Fruit fly (Drosophila melanogaster) whole organism, pupa: Measurements from ENCODE around the gene Uch-L5.

Experiments
- CG10348 ChIP-seq: fragments of 200-800 bp; sonication (Bioruptor generic); IDR thresholded peaks from 2 replicates; pipeline ENCODE4 v1.3.6; 2022; ENCODE audit warnings: missing biosample characterization, missing genetic modification characterization
- CG12605 ChIP-seq: fragments of 200-800 bp; sonication (Bioruptor generic); IDR thresholded peaks from 2 replicates; pipeline ENCODE4 v1.3.6; 2022; ENCODE audit warnings: missing biosample characterization, missing genetic modification characterization
- CG13204 ChIP-seq: fragments of 200-800 bp; sonication (Bioruptor generic); optimal IDR thresholded peaks from 2 replicates; lab custom pipeline; 2018; ENCODE audit warnings: missing biosample characterization, mild to moderate bottlenecking, missing genetic modification characterization, moderate library complexity
- CG14655 ChIP-seq: fragments of 200-800 bp; sonication (Bioruptor generic); optimal IDR thresholded peaks from 3 replicates; lab custom pipeline; 2017; ENCODE audit warnings: mild to moderate bottlenecking, missing biosample characterization, missing genetic modification reagents, missing genetic modification characterization
- CG15710 ChIP-seq: fragments of 200-800 bp; sonication (Bioruptor generic); optimal IDR thresholded peaks from 2 replicates; lab custom pipeline; 2018; ENCODE audit warnings: missing biosample characterization, mild to moderate bottlenecking, missing genetic modification characterization, moderate library complexity
- CG17806 ChIP-seq: fragments of 200-800 bp; sonication (Bioruptor generic); optimal IDR thresholded peaks from 2 replicates; lab custom pipeline; 2018; ENCODE audit warnings: missing biosample characterization, mild to moderate bottlenecking, missing genetic modification characterization, moderate library complexity
- CG32121 ChIP-seq: fragments of 200-800 bp; sonication (Bioruptor generic); IDR thresholded peaks from 2 replicates; pipeline ENCODE4 v1.3.6; 2022; ENCODE audit warnings: missing biosample characterization, missing genetic modification characterization
- CG34367 ChIP-seq: fragments of 200-800 bp; sonication (Bioruptor generic); optimal IDR thresholded peaks from 2 replicates; lab custom pipeline; 2018; ENCODE audit warnings: missing biosample characterization, mild to moderate bottlenecking, missing genetic modification characterization
- CG4496 ChIP-seq: fragments of 200-800 bp; sonication (Bioruptor generic); IDR thresholded peaks from 3 replicates; pipeline ENCODE4 v1.3.6; 2022; ENCODE audit warnings: missing biosample characterization, missing genetic modification characterization
- CG8159 ChIP-seq: fragments of 200-800 bp; sonication (Bioruptor generic); optimal IDR thresholded peaks from 3 replicates; lab custom pipeline; 2018; ENCODE audit warnings: missing biosample characterization, mild to moderate bottlenecking, missing genetic modification characterization, moderate library complexity
- CG8301 ChIP-seq: fragments of 200-800 bp; sonication (Bioruptor generic); optimal IDR thresholded peaks from 2 replicates; lab custom pipeline; 2018; ENCODE audit warnings: missing biosample characterization, mild to moderate bottlenecking, missing genetic modification characterization
- CG9948 ChIP-seq: fragments of 200-800 bp; sonication (Bioruptor generic); optimal IDR thresholded peaks from 2 replicates; lab custom pipeline; 2018; ENCODE audit warnings: missing biosample characterization, mild to moderate bottlenecking, missing genetic modification characterization, moderate library complexity
- D1 ChIP-seq: fragments of 200-800 bp; sonication (Bioruptor generic); optimal IDR thresholded peaks from 2 replicates; lab custom pipeline; 2018; ENCODE audit warnings: missing biosample characterization, mild to moderate bottlenecking, missing genetic modification characterization, moderate library complexity
- EcR ChIP-seq: fragments of 200-800 bp; sonication (Bioruptor generic); optimal IDR thresholded peaks from 3 replicates; lab custom pipeline; 2019; ENCODE audit warnings: missing biosample characterization, missing genetic modification characterization, mild to moderate bottlenecking, moderate library complexity, missing genetic modification reagents
- Ets98B ChIP-seq: fragments of 200-800 bp; sonication (Bioruptor generic); IDR thresholded peaks from 2 replicates; pipeline ENCODE4 v1.3.6; 2022; ENCODE audit warnings: missing biosample characterization, missing genetic modification characterization
- Pif1A ChIP-seq: fragments of 200-800 bp; sonication (Bioruptor generic); optimal IDR thresholded peaks from 3 replicates; lab custom pipeline; 2016; ENCODE audit warnings: missing biosample characterization, missing genetic modification characterization
- Pif1B ChIP-seq: fragments of 200-800 bp; sonication (Bioruptor generic); optimal IDR thresholded peaks from 3 replicates; lab custom pipeline; 2016; ENCODE audit warnings: missing biosample characterization, missing genetic modification characterization
- Snoo ChIP-seq: fragments of 200-800 bp; sonication (Bioruptor generic); optimal IDR thresholded peaks from 3 replicates; lab custom pipeline; 2017; ENCODE audit warnings: missing biosample characterization, mild to moderate bottlenecking, missing genetic modification characterization, inconsistent platforms
- fd96Ca ChIP-seq: fragments of 200-800 bp; sonication (Bioruptor generic); IDR thresholded peaks from 3 replicates; pipeline ENCODE4 v1.3.6; 2022; ENCODE audit warnings: missing biosample characterization, missing genetic modification characterization
- gl ChIP-seq: fragments of 200-800 bp; sonication (Bioruptor generic); optimal IDR thresholded peaks from 2 replicates; lab custom pipeline; 2018; ENCODE audit warnings: missing biosample characterization, mild to moderate bottlenecking, missing genetic modification characterization
- rn ChIP-seq: fragments of 200-800 bp; sonication (Bioruptor generic); IDR thresholded peaks from 2 replicates; pipeline ENCODE4 v1.3.6; 2022; ENCODE audit warnings: missing biosample characterization, missing genetic modification characterization

The Uch-L5 gene

DNA sequence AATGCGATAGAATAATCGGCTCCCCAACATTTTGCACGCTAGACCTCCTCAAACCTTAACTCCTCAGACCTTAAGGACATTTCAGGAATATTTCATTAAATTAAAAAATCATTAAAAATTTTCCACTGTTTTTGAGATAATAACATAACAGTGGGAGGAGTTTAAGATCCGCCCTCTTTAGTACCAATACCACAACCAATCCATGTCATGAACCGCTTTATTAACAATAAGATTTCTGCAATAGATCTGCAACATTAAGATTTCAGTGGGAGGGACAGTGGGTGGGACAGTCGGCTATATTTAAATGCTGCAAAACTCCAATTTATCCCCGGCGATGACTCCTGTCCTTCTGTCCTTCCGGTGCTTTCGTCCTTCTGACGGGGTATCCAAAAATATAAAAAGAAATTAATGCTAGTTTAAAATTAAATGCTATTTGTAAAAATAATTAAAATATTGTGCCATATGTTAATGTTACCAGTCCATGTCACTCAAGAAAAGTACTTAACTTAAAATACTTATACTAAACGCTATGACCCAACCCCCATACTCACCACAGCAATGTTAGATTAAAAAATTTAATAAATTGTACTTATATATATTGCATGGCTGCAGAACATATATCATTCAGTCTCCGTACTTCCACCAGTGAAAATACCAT, 34.0 kb downstream of the Uch-L5 start, which contains the start of gene Srg3:
Srg3 (plus strand) TSS at position 608 of the 658 bp plus-strand sequence.
- no peak for TF ChIP-seq CG8159 (tag; lab: Kevin White, UChicago)
- TF ChIP-seq CG4496 (GFP tag; lab: Robert Waterston, UW) = no peak
- no peak for TF ChIP-seq CG17806 (tag; lab: Kevin White, UChicago)
- TF ChIP-seq Pif1A (GFP tag; lab: Kevin White, UChicago) = no peak
- TF ChIP-seq CG10348 (GFP tag; lab: Robert Waterston, UW) = no peak
- TF ChIP-seq CG12605 (GFP tag; lab: Robert Waterston, UW) = no peak
- no peak for TF ChIP-seq D1 (tag; lab: Kevin White, UChicago)
- TF ChIP-seq fd96Ca (GFP tag; lab: Robert Waterston, UW) = no peak
- no peak for TF ChIP-seq CG14655

DNA sequence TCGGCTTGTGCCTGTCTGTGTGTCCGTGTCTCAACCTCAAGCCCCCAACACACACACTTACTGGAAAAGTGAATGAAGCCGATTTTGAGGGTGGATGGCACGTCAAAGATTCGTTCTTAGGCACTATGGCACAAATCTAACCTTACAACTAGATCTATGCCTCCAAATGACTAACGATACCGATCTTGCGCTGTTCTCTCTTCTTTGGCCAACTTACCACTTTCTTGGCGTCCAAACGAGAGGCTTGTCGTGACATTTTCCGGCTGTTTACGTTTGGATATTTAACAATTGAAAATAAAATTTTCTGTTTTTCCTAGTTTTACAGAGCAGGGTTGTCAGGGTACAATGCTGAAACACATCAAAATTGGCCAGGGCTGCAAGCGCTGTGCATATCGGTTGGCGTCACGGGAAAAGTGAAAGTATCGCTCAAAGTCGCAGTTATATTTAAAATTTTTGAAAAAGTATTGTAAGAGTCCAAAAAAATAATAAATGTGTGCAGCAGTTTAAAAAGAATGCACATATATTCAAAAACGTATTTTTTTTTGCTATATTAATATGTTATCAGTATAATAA, 34.8 kb downstream of the Uch-L5 start, which contains the start of the genes Bet3 and Nf-YA:
Bet3 (minus strand) TSS at position 361 of the 573 bp plus-strand sequence.
Nf-YA (minus strand) TSS at position 361 of the 573 bp plus-strand sequence.
- TF ChIP-seq Pif1B (no peak), CG12605 (GFP tag; lab: Robert Waterston, UW) (no peak), CG34367 (tag; lab: Kevin White, UChicago) (no peak), fd96Ca (GFP tag; lab: Robert Waterston, UW) (peak; percentile 54; the same call in 1 of the 3 replicates), gl (tag; lab: Kevin White, UChicago) (no peak), CG17806 (tag; lab: Kevin White, UChicago) (no peak), Pif1A (GFP tag; lab: Kevin White, UChicago) (no peak), CG14655 (no peak), CG13204 (GFP tag; lab: Kevin White, UChicago) (no peak), CG32121 (GFP tag; lab: Robert Waterston, UW) (no peak), CG8301 (tag; lab: Kevin White, UChicago) (no peak), CG4496 (GFP tag; lab: Robert Waterston, UW) (peak; percentile 56; the same call in 1 of the 3 replicates), EcR (GFP tag; lab: Kevin White, UChicago) (no peak), CG15710 (tag; lab: Kevin White, UChicago) (peak; percentile 49), Ets98B (peak; percentile 27), CG8159 (tag; lab: Kevin White, UChicago) (no peak), Snoo (tag; lab: Kevin White, UChicago) (peak; percentile 53), D1 (tag; lab: Kevin White, UChicago) (peak; percentile 88), CG9948 (tag; lab: Kevin White, UChicago) (no peak), CG10348 (GFP tag; lab: Robert Waterston, UW) (no peak), rn (GFP tag; lab: Robert Waterston, UW) (no peak)

- TF ChIP-seq gl (tag; lab: Kevin White, UChicago) (no peak), EcR (GFP tag; lab: Kevin White, UChicago) (no peak), CG14655 (no peak), Pif1A (GFP tag; lab: Kevin White, UChicago) (no peak), CG4496 (GFP tag; lab: Robert Waterston, UW) (no peak), D1 (tag; lab: Kevin White, UChicago) (no peak), CG15710 (tag; lab: Kevin White, UChicago) (no peak), CG10348 (GFP tag; lab: Robert Waterston, UW) (no peak), CG32121 (GFP tag; lab: Robert Waterston, UW) (no peak)
These were observed 37.9 kb downstream of the Uch-L5 start for dm6 chr3L:9438858-9439257.

DNA sequence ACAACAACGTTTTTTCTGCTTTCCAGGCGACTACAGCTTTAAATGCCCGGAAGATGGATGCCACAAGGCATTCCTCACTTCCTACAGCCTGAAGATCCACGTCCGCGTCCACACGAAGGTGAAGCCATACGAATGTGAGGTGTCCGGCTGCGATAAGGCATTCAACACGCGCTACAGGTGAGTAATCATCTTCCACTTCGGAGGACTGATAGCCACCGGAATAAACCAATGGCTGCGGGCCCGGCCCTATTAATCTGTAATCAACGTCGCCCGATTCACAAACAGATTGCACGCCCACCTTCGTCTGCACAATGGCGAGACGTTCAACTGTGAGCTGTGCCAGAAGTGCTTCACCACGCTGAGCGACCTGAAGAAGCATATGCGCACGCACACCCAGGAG, 40.9 kb downstream of the Uch-L5 start:
- TF ChIP-seq Pif1B = no peak
- TF ChIP-seq CG9948 (tag; lab: Kevin White, UChicago) = no peak
- TF ChIP-seq rn (GFP tag; lab: Robert Waterston, UW) = no peak
- no peak for TF ChIP-seq CG34367 (tag; lab: Kevin White, UChicago)
- no peak for TF ChIP-seq CG10348 (GFP tag; lab: Robert Waterston, UW)
- TF ChIP-seq fd96Ca (GFP tag; lab: Robert Waterston, UW) = no peak
- no peak for TF ChIP-seq Ets98B
- no peak for TF ChIP-seq CG12605 (GFP tag; lab: Robert Waterston, UW)
- TF ChIP-seq D1 (tag; lab: Kevin White, UChicago) = no peak
- TF ChIP-seq CG8301 (tag; lab: Kevin White, UChicago) = no peak
- TF ChIP-seq, all 21 proteins: peak for 0

DNA sequence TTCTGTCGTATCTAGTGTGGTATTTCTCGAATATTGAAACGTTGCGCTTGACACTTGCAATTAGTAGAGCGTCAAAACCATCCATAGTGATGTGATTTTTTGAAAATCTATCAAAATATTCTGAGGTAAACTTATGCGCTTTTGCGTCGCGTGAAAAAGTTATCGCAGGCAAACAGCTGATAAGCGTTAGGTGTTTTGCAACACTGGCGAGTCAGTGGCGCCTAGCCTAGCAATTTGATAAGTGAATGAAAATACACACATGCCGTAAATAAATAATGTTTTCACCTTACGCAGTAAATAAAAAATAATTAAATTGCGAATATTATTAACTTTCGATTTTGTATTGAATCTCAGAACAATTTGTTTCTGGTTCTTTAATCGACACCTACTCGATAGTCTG, 41.5 kb downstream of the Uch-L5 start, which contains the start of gene CG42526:
CG42526 (minus strand) TSS at position 85 of the 400 bp plus-strand sequence.
- TF ChIP-seq Ets98B = peak; percentile 35
- no peak for TF ChIP-seq CG32121 (GFP tag; lab: Robert Waterston, UW)
- TF ChIP-seq CG34367 (tag; lab: Kevin White, UChicago) = peak; percentile 27
- TF ChIP-seq CG9948 (tag; lab: Kevin White, UChicago) = no peak
- TF ChIP-seq, all 21 proteins: peak for 2
